Worm (Caenorhabditis elegans) whole organism, L4 larva: ENCODE measurements around the gene osm-11.

Experiments used
- T26A8.4 ChIP-seq: fragments of 200-800 bp; sonication (Bioruptor generic); IDR thresholded peaks from 2 replicates; pipeline ENCODE4 v1.3.6; 2022; ENCODE audit warnings: missing genetic modification characterization, missing compliant biosample characterization
- hmg-1.1 ChIP-seq: fragments of 200-800 bp; sonication (Bioruptor generic); IDR thresholded peaks from 2 replicates; pipeline ENCODE4 v1.3.6; 2022; ENCODE audit warnings: missing genetic modification reagents, missing genetic modification characterization, missing compliant biosample characterization
- lim-7 ChIP-seq: fragments of 200-800 bp; sonication (Bioruptor generic); IDR thresholded peaks from 2 replicates; pipeline ENCODE4 v1.3.6; 2022; ENCODE audit warnings: missing genetic modification characterization, missing compliant biosample characterization
- lir-3 ChIP-seq: sonication (generic microtip); optimal IDR thresholded peaks from 2 replicates; lab custom pipeline; 2016; ENCODE audit warnings: mild to moderate bottlenecking, missing genetic modification characterization, missing compliant biosample characterization
- unc-62 ChIP-seq, 3 experiments: fragments of 150-350 bp in 1 of 3; sonication (generic microtip); optimal IDR thresholded peaks in 2 of 3; peaks in 1 of 3; 1 replicate in 1 of 3; 2 replicates in 2 of 3; lab custom pipeline; 2014 to 2017; ENCODE audit warnings: missing biosample characterization in 3 of 3, missing genetic modification characterization in 3 of 3, missing genetic modification reagents in 3 of 3, missing genotype in 1 of 3

ce11 chrX:17421532-17422078 lies at the start of gene osm-11:
- no peak for TF ChIP-seq lim-7 (GFP tag; lab: Robert Waterston, UW)
- no peak for TF ChIP-seq hmg-1.1 (GFP tag; lab: Robert Waterston, UW)
- TF ChIP-seq T26A8.4 (GFP tag; lab: Robert Waterston, UW): no peak
- no peak for TF ChIP-seq lir-3 (tag; lab: Kevin White, UChicago)
- TF ChIP-seq unc-62 (GFP tag; optimal IDR thresholded peaks at IDR 0.05 in 1 of 2; lab: Kevin White, UChicago): peak in 1 of 2 experiments; percentile 98
- TF ChIP-seq unc-62 (tag; optimal IDR thresholded peaks at IDR 0.05; lab: Kevin White, UChicago): no peak
